Worm (Caenorhabditis elegans) whole organism, L4/young adult: ENCODE measurements around the gene col-169.

Experiments
- W03F9.2 ChIP-seq: fragments of 150-350 bp; optimal IDR thresholded peaks from 2 replicates; lab custom pipeline; 2014; ENCODE audit warnings: missing biosample characterization, missing genetic modification characterization
- dao-5 ChIP-seq: sonication (generic microtip); optimal IDR thresholded peaks from 2 replicates; lab custom pipeline; 2016; ENCODE audit warnings: missing genotype, missing genetic modification characterization, moderate library complexity, missing compliant biosample characterization

- TF ChIP-seq W03F9.2 (no peak), dao-5 (no peak)
Observed at ce11 chrX:6328860-6329259, at the start of gene col-169.
